Worm (Caenorhabditis elegans) whole organism, L4/young adult: ENCODE results near the gene F35H8.2.
A peak's percentile ranks its signal among the peaks of the same experiment; 100 is the strongest.

Experiments used
- W03F9.2 ChIP-seq: fragments of 150-350 bp; optimal IDR thresholded peaks from 2 replicates; lab custom pipeline; 2014; ENCODE audit warnings: missing biosample characterization, missing genetic modification characterization
- dao-5 ChIP-seq: sonication (generic microtip); optimal IDR thresholded peaks from 2 replicates; lab custom pipeline; 2016; ENCODE audit warnings: missing genotype, missing genetic modification characterization, moderate library complexity, missing compliant biosample characterization
- him-1 ChIP-seq: sonication (generic microtip); optimal IDR thresholded peaks from 2 replicates; lab custom pipeline; 2016; ENCODE audit warnings: missing genotype, missing genetic modification reagents, missing genetic modification characterization, missing compliant biosample characterization

DNA sequence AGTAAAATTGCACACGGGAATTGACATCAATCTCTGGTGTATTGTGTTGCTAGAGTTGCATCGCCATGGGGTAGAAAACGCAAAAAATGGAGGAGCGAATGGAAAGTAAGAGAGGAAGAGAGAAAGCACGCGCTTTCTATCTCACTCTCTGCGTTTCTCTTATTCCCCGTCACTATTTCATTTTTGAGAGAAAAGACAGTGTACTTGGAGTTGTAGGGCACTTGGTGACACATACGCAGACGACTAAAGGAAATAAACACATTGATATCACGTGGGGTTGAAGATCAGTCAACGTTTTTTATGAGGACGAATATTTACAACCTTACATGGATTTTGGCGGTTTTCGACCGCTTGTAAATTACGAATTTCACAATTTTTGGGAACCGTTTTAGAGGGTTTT, 48.1 kb downstream of the F35H8.2 start:
- no peak for TF ChIP-seq him-1 (tag; lab: Kevin White, UChicago)
- no peak for TF ChIP-seq dao-5 (tag; lab: Kevin White, UChicago)
- peak; percentile 71 for TF ChIP-seq W03F9.2 (tag; lab: Kevin White, UChicago)
